Worm (Caenorhabditis elegans): ENCODE results near the gene erp-44.2.

Gene erp-44.2

DNA sequence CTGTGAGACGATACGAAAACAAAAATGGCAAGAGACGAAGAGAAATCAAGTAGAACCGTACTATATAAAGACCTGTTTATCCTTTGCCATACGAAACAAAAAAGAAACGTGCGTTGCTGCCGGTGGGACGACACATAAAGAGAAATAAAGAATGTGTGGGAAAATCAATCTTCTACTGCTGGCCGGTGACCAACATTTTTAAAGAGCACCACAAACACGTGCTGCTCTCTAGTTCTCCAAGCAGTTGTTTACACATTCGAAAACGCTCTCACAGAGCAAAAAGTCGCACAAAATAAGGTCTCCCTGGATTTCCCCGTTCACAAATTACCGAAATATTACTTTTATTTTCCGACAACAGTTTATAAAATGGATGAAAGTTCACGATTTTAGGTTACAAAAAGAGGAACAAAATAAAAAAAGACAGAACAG, 44.9 kb downstream of the erp-44.2 start, which contains the start of gene imp-3 (continued):
- peak; percentile 81 for TF ChIP-seq Y79H2A.3 (GFP tag; conservative IDR thresholded peaks at IDR 0.05)
- peak; percentile 19 to 24 for TF ChIP-seq let-607 (tag; optimal IDR thresholded peaks at IDR 0.05)
- TF ChIP-seq bed-1 (GFP tag; IDR thresholded peaks at IDR 0.05), result no peak
- peak; percentile 88 for TF ChIP-seq athp-1 (tag; optimal IDR thresholded peaks at IDR 0.05)
- peak; percentile 45 for TF ChIP-seq madf-10 (tag; optimal IDR thresholded peaks at IDR 0.05)
- TF ChIP-seq atf-7 (tag; optimal IDR thresholded peaks at IDR 0.05), result peak; percentile 79
- peak; percentile 77 for TF ChIP-seq lin-26 (GFP tag; IDR thresholded peaks at IDR 0.05)
- 0 out of 2 replicates have a peak, but pooled peaks have one; percentile 10 for TF ChIP-seq ceh-58 (GFP tag; IDR thresholded peaks at IDR 0.05)
- peak; percentile 73 for TF ChIP-seq mcd-1 (GFP tag; IDR thresholded peaks at IDR 0.05)
- no peak for TF ChIP-seq ztf-6 (GFP tag; IDR thresholded peaks at IDR 0.05)
- TF ChIP-seq ceh-27 (GFP tag; optimal IDR thresholded peaks at IDR 0.05), result peak; percentile 7
- TF ChIP-seq mes-4 (tag; optimal IDR thresholded peaks at IDR 0.05), result no peak
- peak; percentile 49 for TF ChIP-seq ceh-79 (tag; optimal IDR thresholded peaks at IDR 0.05)
- TF ChIP-seq somi-1 (GFP tag; optimal IDR thresholded peaks at IDR 0.05), result no peak
- TF ChIP-seq repo-1 (tag; optimal IDR thresholded peaks at IDR 0.05), result peak; percentile 56
- no peak for TF ChIP-seq T26A5.8 (tag; optimal IDR thresholded peaks at IDR 0.05)
- 0 out of 2 replicates have a peak, but pooled peaks have one; percentile 46 for TF ChIP-seq hmg-20 (GFP tag; IDR thresholded peaks at IDR 0.05)
- no peak for TF ChIP-seq B0019.2 (GFP tag; conservative IDR thresholded peaks at IDR 0.05)
- TF ChIP-seq F22D6.2 (tag; optimal IDR thresholded peaks at IDR 0.05), result no peak
- peak; percentile 7 for TF ChIP-seq dpff-1 (tag; optimal IDR thresholded peaks at IDR 0.05)
- TF ChIP-seq ZK185.1 (tag; optimal IDR thresholded peaks at IDR 0.05; ENCODE audit: poor library complexity, severe bottlenecking), result peak; percentile 12
- TF ChIP-seq tlf-1 (GFP tag; optimal IDR thresholded peaks at IDR 0.05), result peak; percentile 53
- peak; percentile 66; the same call in 1 of the 2 replicates for TF ChIP-seq Y95B8A.8 (GFP tag; IDR thresholded peaks at IDR 0.05)
- TF ChIP-seq K12H6.12 (tag; optimal IDR thresholded peaks at IDR 0.05), result peak; percentile 51
- TF ChIP-seq attf-3 (GFP tag; conservative IDR thresholded peaks at IDR 0.05), result 0 out of 2 replicates have a peak, but pooled peaks have one; percentile 27
- TF ChIP-seq F52B5.7 (tag; optimal IDR thresholded peaks at IDR 0.05), result peak; percentile 84
- no peak for TF ChIP-seq hlh-26 (GFP tag; conservative IDR thresholded peaks at IDR 0.05)
- TF ChIP-seq ceh-100 (GFP tag; IDR thresholded peaks at IDR 0.05), result peak; percentile 60
- peak; percentile 35; the same call in 1 of the 2 replicates for TF ChIP-seq aptf-3 (GFP tag; IDR thresholded peaks at IDR 0.05)
- TF ChIP-seq lin-40 (tag; optimal IDR thresholded peaks at IDR 0.05), result peak; percentile 60
- peak; percentile 80 for TF ChIP-seq B0336.3 (GFP tag; IDR thresholded peaks at IDR 0.05)
- TF ChIP-seq lin-35 (GFP tag; optimal IDR thresholded peaks at IDR 0.05), result peak in 1 of 3 experiments; percentile 65
- peak; percentile 56; the same call in 1 of the 2 replicates for TF ChIP-seq Y56A3A.18 (GFP tag; IDR thresholded peaks at IDR 0.05)
- TF ChIP-seq snpc-1.3 (tag; optimal IDR thresholded peaks at IDR 0.05; ENCODE audit: insufficient read depth), result peak; percentile 11
- TF ChIP-seq efl-1 (GFP tag; optimal IDR thresholded peaks at IDR 0.05), result no peak
- peak; percentile 19 for TF ChIP-seq snpc-1.1 (tag; optimal IDR thresholded peaks at IDR 0.05; ENCODE audit: insufficient read depth)
- TF ChIP-seq F39B2.1 (GFP tag; IDR thresholded peaks at IDR 0.05), result peak; percentile 61; the same call in 1 of the 2 replicates
- TF ChIP-seq F37B4.10 (GFP tag; IDR thresholded peaks at IDR 0.05), result no peak
- 0 out of 2 replicates have a peak, but pooled peaks have one; percentile 38 for TF ChIP-seq F33H1.4 (GFP tag; IDR thresholded peaks at IDR 0.05)
- TF ChIP-seq unc-130 (GFP tag; optimal IDR thresholded peaks at IDR 0.05), result peak; percentile 11
- TF ChIP-seq madf-3 (GFP tag; IDR thresholded peaks at IDR 0.05), result 0 out of 2 replicates have a peak, but pooled peaks have one; percentile 40
- TF ChIP-seq pha-4 (tag; optimal IDR thresholded peaks at IDR 0.05), result peak; percentile 71
- peak; percentile 64 for TF ChIP-seq tbx-9 (tag; optimal IDR thresholded peaks at IDR 0.05; ENCODE audit: borderline replicate concordance)
- TF ChIP-seq sptf-2 (GFP tag; optimal IDR thresholded peaks at IDR 0.05), result no peak
- TF ChIP-seq ztf-18 (tag; optimal IDR thresholded peaks at IDR 0.05), result peak; percentile 18
- peak; percentile 70 for TF ChIP-seq hrde-1 (tag; optimal IDR thresholded peaks at IDR 0.05; ENCODE audit: borderline replicate concordance)
- TF ChIP-seq lin-54 (GFP tag; optimal IDR thresholded peaks at IDR 0.05), result peak; percentile 43

Measured in whole organism, young adult.